Fruit fly (Drosophila melanogaster) whole organism, embryonic: Measurements from ENCODE around the gene Shawn.

Experiments used
- Bgb ChIP-seq: fragments of 200-800 bp; sonication (Bioruptor generic); IDR thresholded peaks from 2 replicates; pipeline ENCODE4 v1.3.6; 2022; ENCODE audit warnings: missing biosample characterization, missing genetic modification characterization; ENCODE audit not compliant: partially characterized antibody
- CG10321 ChIP-seq: fragments of 200-800 bp; sonication (Bioruptor generic); IDR thresholded peaks from 2 replicates; pipeline ENCODE4 v1.3.6; 2022; ENCODE audit warnings: missing biosample characterization, missing genetic modification characterization
- CG12769 ChIP-seq: fragments of 200-800 bp; sonication (Bioruptor generic); optimal IDR thresholded peaks from 2 replicates; lab custom pipeline; 2019; ENCODE audit warnings: missing biosample characterization, mild to moderate bottlenecking, missing genetic modification characterization, moderate library complexity
- CG14860 ChIP-seq: fragments of 200-800 bp; sonication (Bioruptor generic); IDR thresholded peaks from 3 replicates; pipeline ENCODE4 v1.3.6; 2022; ENCODE audit warnings: missing biosample characterization, missing genetic modification characterization; ENCODE audit not compliant: partially characterized antibody
- CG16813 ChIP-seq: fragments of 200-800 bp; sonication (Bioruptor generic); IDR thresholded peaks from 3 replicates; pipeline ENCODE4 v1.3.6; 2022; ENCODE audit warnings: missing biosample characterization, missing genetic modification characterization; ENCODE audit not compliant: partially characterized antibody
- CG17328 ChIP-seq: fragments of 200-800 bp; sonication (Bioruptor generic); IDR thresholded peaks from 2 replicates; pipeline ENCODE4 v1.3.6; 2022; ENCODE audit warnings: missing biosample characterization, missing genetic modification characterization
- CG31365 ChIP-seq: fragments of 200-800 bp; sonication (Bioruptor generic); optimal IDR thresholded peaks from 2 replicates; lab custom pipeline; 2018; ENCODE audit warnings: missing biosample characterization, mild to moderate bottlenecking, missing genetic modification characterization
- CG4282 ChIP-seq: fragments of 200-800 bp; sonication (Bioruptor generic); optimal IDR thresholded peaks from 2 replicates; lab custom pipeline; 2016; ENCODE audit warnings: missing biosample characterization, missing genetic modification characterization
- CG4360 ChIP-seq: fragments of 200-800 bp; sonication (Bioruptor generic); IDR thresholded peaks from 2 replicates; pipeline ENCODE4 v1.3.6; 2022; ENCODE audit warnings: missing biosample characterization, missing genetic modification characterization
- CG6791 ChIP-seq: fragments of 200-800 bp; sonication (Bioruptor generic); IDR thresholded peaks from 3 replicates; pipeline ENCODE4 v1.3.6; 2022; ENCODE audit warnings: missing biosample characterization, missing genetic modification characterization; ENCODE audit not compliant: partially characterized antibody
- CG9797 ChIP-seq: fragments of 200-800 bp; sonication (Bioruptor generic); optimal IDR thresholded peaks from 3 replicates; lab custom pipeline; 2018; ENCODE audit warnings: missing biosample characterization, mild to moderate bottlenecking, missing genetic modification characterization
- CkIIα-i1 ChIP-seq: fragments of 200-800 bp; sonication (Bioruptor generic); IDR thresholded peaks from 2 replicates; pipeline ENCODE4 v1.3.6; 2022; ENCODE audit warnings: missing biosample characterization, missing genetic modification characterization
- Doc3 ChIP-seq: fragments of 200-800 bp; sonication (Bioruptor generic); IDR thresholded peaks from 3 replicates; pipeline ENCODE4 v1.3.6; 2022; ENCODE audit warnings: missing biosample characterization, missing genetic modification characterization; ENCODE audit not compliant: partially characterized antibody
- Dref ChIP-seq: fragments of 200-800 bp; sonication (Bioruptor generic); IDR thresholded peaks from 2 replicates; pipeline ENCODE4 v1.3.6; 2022; ENCODE audit warnings: missing biosample characterization, missing genetic modification characterization
- Fer2 ChIP-seq: fragments of 200-800 bp; sonication (Bioruptor generic); optimal IDR thresholded peaks from 2 replicates; lab custom pipeline; 2018; ENCODE audit warnings: missing biosample characterization, mild to moderate bottlenecking, missing genetic modification characterization, moderate library complexity
- HLH4C ChIP-seq: fragments of 200-800 bp; sonication (Bioruptor generic); IDR thresholded peaks from 3 replicates; pipeline ENCODE4 v1.3.6; 2022; ENCODE audit warnings: missing biosample characterization, missing genetic modification characterization; ENCODE audit not compliant: partially characterized antibody
- Lhr ChIP-seq: fragments of 200-800 bp; sonication (Bioruptor generic); optimal IDR thresholded peaks from 3 replicates; lab custom pipeline; 2017; ENCODE audit warnings: mild to moderate bottlenecking, missing biosample characterization, missing genetic modification reagents, missing genetic modification characterization
- Ravus ChIP-seq: fragments of 200-800 bp; sonication (Bioruptor generic); IDR thresholded peaks from 2 replicates; pipeline ENCODE4 v1.3.6; 2022; ENCODE audit warnings: missing biosample characterization, missing genetic modification characterization
- Scr ChIP-seq: fragments of 200-800 bp; sonication (Bioruptor generic); IDR thresholded peaks from 2 replicates; pipeline ENCODE4 v1.3.6; 2022; ENCODE audit warnings: missing biosample characterization, missing genetic modification characterization; ENCODE audit not compliant: partially characterized antibody
- Tbp ChIP-seq: fragments of >200 bp; optimal IDR thresholded peaks from 2 replicates; lab custom pipeline; 2018; ENCODE audit warnings: missing biosample characterization, missing genetic modification characterization
- YL-1 ChIP-seq: fragments of 200-800 bp; sonication (Bioruptor generic); optimal IDR thresholded peaks from 3 replicates; lab custom pipeline; 2017; ENCODE audit warnings: missing biosample characterization, mild to moderate bottlenecking, missing genetic modification characterization
- abd-A ChIP-seq: fragments of 200-800 bp; sonication (Bioruptor generic); optimal IDR thresholded peaks from 3 replicates; lab custom pipeline; 2019; ENCODE audit warnings: missing biosample characterization, mild to moderate bottlenecking, missing genetic modification characterization, moderate library complexity
- aop ChIP-seq: fragments of 200-800 bp; sonication (Bioruptor generic); IDR thresholded peaks from 2 replicates; pipeline ENCODE4 v1.3.6; 2022; ENCODE audit warnings: missing biosample characterization, missing genetic modification characterization
- bowl ChIP-seq: fragments of 200-800 bp; sonication (Bioruptor generic); IDR thresholded peaks from 2 replicates; pipeline ENCODE4 v1.3.6; 2022; ENCODE audit warnings: missing biosample characterization, missing genetic modification characterization
- corto ChIP-seq: fragments of 200-800 bp; sonication (Bioruptor generic); optimal IDR thresholded peaks from 2 replicates; lab custom pipeline; 2016; ENCODE audit warnings: missing biosample characterization, mild to moderate bottlenecking, missing genetic modification characterization, moderate library complexity
- exex ChIP-seq: fragments of 200-800 bp; sonication (Bioruptor generic); optimal IDR thresholded peaks from 4 replicates; lab custom pipeline; 2018; ENCODE audit warnings: missing biosample characterization, mild to moderate bottlenecking, missing genetic modification characterization, moderate library complexity
- gt ChIP-seq: fragments of 200-800 bp; sonication (Bioruptor generic); IDR thresholded peaks from 2 replicates; pipeline ENCODE4 v1.3.6; 2022; ENCODE audit warnings: missing biosample characterization, missing genetic modification characterization
- h ChIP-seq: fragments of >200 bp; optimal IDR thresholded peaks from 2 replicates; lab custom pipeline; 2017
- hb ChIP-seq: fragments of 200-800 bp; sonication (Bioruptor generic); IDR thresholded peaks from 3 replicates; pipeline ENCODE4 v1.3.6; 2022; ENCODE audit warnings: missing biosample characterization, missing genetic modification characterization; ENCODE audit not compliant: partially characterized antibody
- ind ChIP-seq: fragments of 200-800 bp; sonication (Bioruptor generic); optimal IDR thresholded peaks from 3 replicates; lab custom pipeline; 2016; ENCODE audit warnings: missing biosample characterization, missing genetic modification characterization
- insv ChIP-seq, 2 experiments: fragments of 200-800 bp; sonication (Bioruptor generic); optimal IDR thresholded peaks; 3 replicates each; lab custom pipeline; 2016 to 2018; ENCODE audit warnings: missing biosample characterization in 2 of 2, missing genetic modification characterization in 2 of 2
- kay ChIP-seq: fragments of 200-800 bp; sonication (Bioruptor generic); optimal IDR thresholded peaks from 2 replicates; lab custom pipeline; 2016; ENCODE audit warnings: missing biosample characterization, missing genetic modification characterization
- knrl ChIP-seq: fragments of 200-800 bp; sonication (Bioruptor generic); IDR thresholded peaks from 3 replicates; pipeline ENCODE4 v1.3.6; 2022; ENCODE audit warnings: missing biosample characterization, missing genetic modification characterization; ENCODE audit not compliant: partially characterized antibody
- mld ChIP-seq: fragments of 200-800 bp; sonication (Bioruptor generic); IDR thresholded peaks from 3 replicates; pipeline ENCODE4 v1.3.6; 2022; ENCODE audit warnings: missing biosample characterization, missing genetic modification characterization; ENCODE audit not compliant: partially characterized antibody
- nerfin-2 ChIP-seq: fragments of 200-800 bp; sonication (Bioruptor generic); IDR thresholded peaks from 2 replicates; pipeline ENCODE4 v1.3.6; 2022; ENCODE audit warnings: missing biosample characterization, missing genetic modification characterization; ENCODE audit not compliant: partially characterized antibody
- org-1 ChIP-seq: fragments of 200-800 bp; sonication (Bioruptor generic); optimal IDR thresholded peaks from 2 replicates; lab custom pipeline; 2017; ENCODE audit warnings: missing biosample characterization, missing genetic modification characterization
- phol ChIP-seq: fragments of 200-800 bp; sonication (Bioruptor generic); optimal IDR thresholded peaks from 3 replicates; lab custom pipeline; 2018; ENCODE audit warnings: missing biosample characterization, mild to moderate bottlenecking, missing genetic modification characterization, moderate library complexity
- pum ChIP-seq: fragments of 200-800 bp; sonication (Bioruptor generic); optimal IDR thresholded peaks from 2 replicates; lab custom pipeline; 2016; ENCODE audit warnings: missing biosample characterization, missing genetic modification characterization
- row ChIP-seq: fragments of 200-800 bp; sonication (Bioruptor generic); IDR thresholded peaks from 3 replicates; pipeline ENCODE4 v1.3.6; 2022; ENCODE audit warnings: missing biosample characterization, missing genetic modification characterization
- sens ChIP-seq: fragments of 200-800 bp; sonication (Bioruptor generic); peaks from one replicate; lab custom pipeline; 2016; ENCODE audit warnings: missing biosample characterization, missing genetic modification characterization
- sna ChIP-seq: fragments of 200-800 bp; sonication (Bioruptor generic); IDR thresholded peaks from 2 replicates; pipeline ENCODE4 v1.3.6; 2022; ENCODE audit warnings: missing biosample characterization, missing genetic modification characterization; ENCODE audit not compliant: partially characterized antibody
- sob ChIP-seq: fragments of 200-800 bp; sonication (Bioruptor generic); IDR thresholded peaks from 2 replicates; pipeline ENCODE4 v1.3.6; 2022; ENCODE audit warnings: missing biosample characterization, missing genetic modification characterization
- stc ChIP-seq: fragments of 200-800 bp; sonication (Bioruptor generic); IDR thresholded peaks from 2 replicates; pipeline ENCODE4 v1.3.6; 2022; ENCODE audit warnings: missing biosample characterization, missing genetic modification characterization
- tll ChIP-seq, 2 experiments: fragments of 200-800 bp in 1 of 2; fragments of >200 bp in 1 of 2; sonication (Bioruptor generic) in 1 of 2; optimal IDR thresholded peaks; 2 replicates each; lab custom pipeline; 2017 to 2019; ENCODE audit warnings: missing biosample characterization in 2 of 2, missing genetic modification characterization in 2 of 2, mild to moderate bottlenecking in 1 of 2, moderate library complexity in 1 of 2
- unc-4 ChIP-seq: fragments of 200-800 bp; sonication (Bioruptor generic); IDR thresholded peaks from 2 replicates; pipeline ENCODE4 v1.3.6; 2022; ENCODE audit warnings: missing biosample characterization, missing genetic modification characterization; ENCODE audit not compliant: partially characterized antibody
- vnd ChIP-seq: fragments of 200-800 bp; sonication (Bioruptor generic); IDR thresholded peaks from 3 replicates; pipeline ENCODE4 v1.3.6; 2022; ENCODE audit warnings: missing biosample characterization, missing genetic modification characterization; ENCODE audit not compliant: partially characterized antibody

The Shawn gene

dm6 chrX:19579648-19580301, 31.6 kb upstream of the Shawn start, which contains the start of gene Tao (continued):
- TF ChIP-seq Doc3 (GFP tag; lab: Robert Waterston, UW) (peak; percentile 76), CG17328 (GFP tag; lab: Robert Waterston, UW) (no peak), Dref (peak; percentile 55), aop (no peak), corto (no peak), kay (GFP tag; lab: Kevin White, UChicago) (no peak), Tbp (GFP tag; lab: Kevin White, UChicago) (no peak)

- TF ChIP-seq sens (GFP tag; lab: Kevin White, UChicago) (peak; percentile 35), Ravus (GFP tag; lab: Robert Waterston, UW) (no peak), CkIIα-i1 (GFP tag; lab: Robert Waterston, UW) (no peak), exex (tag; lab: Kevin White, UChicago) (peak; percentile 30), pum (GFP tag; lab: Kevin White, UChicago) (no peak), knrl (GFP tag; lab: Robert Waterston, UW) (no peak), tll (GFP tag; optimal IDR thresholded peaks at IDR 0.05; lab: Kevin White, UChicago) (no peak), hb (no peak), CG9797 (GFP tag; lab: Kevin White, UChicago) (no peak), sob (GFP tag; lab: Robert Waterston, UW) (no peak), CG31365 (no peak), bowl (no peak)
- TF ChIP-seq, all 482 proteins: peak for 2
These were observed 29.4 kb upstream of the Shawn start, which contains the start of gene CG14218 for dm6 chrX:19581881-19582280. Gene CG14218 (minus strand): TSS chrX:19581981.

dm6 chrX:19582732-19583131, 28.6 kb upstream of the Shawn start:
- TF ChIP-seq CG14860 (GFP tag; lab: Robert Waterston, UW), result peak; percentile 49; the same call in 1 of the 3 replicates
- TF ChIP-seq h (lab: Kevin White, UChicago), result no peak
- peak; percentile 65 for TF ChIP-seq HLH4C
- TF ChIP-seq CG6791 (GFP tag; lab: Robert Waterston, UW), result 0 out of 3 replicates have a peak, but pooled peaks have one; percentile 35
- TF ChIP-seq Scr, result peak; percentile 35; the same call in 1 of the 2 replicates
- no peak for TF ChIP-seq phol (tag; lab: Kevin White, UChicago)
- TF ChIP-seq sens (GFP tag; lab: Kevin White, UChicago), result no peak
- peak; percentile 53; the same call in 1 of the 3 replicates for TF ChIP-seq CG16813
- 0 out of 3 replicates have a peak, but pooled peaks have one; percentile 24 for TF ChIP-seq mld (GFP tag; lab: Robert Waterston, UW)
- TF ChIP-seq vnd, result peak; percentile 51; the same call in 2 of the 3 replicates
- TF ChIP-seq abd-A (tag; lab: Kevin White, UChicago), result no peak
- peak; percentile 47; the same call in 1 of the 2 replicates for TF ChIP-seq sna
- TF ChIP-seq Bgb, result peak; percentile 33; the same call in 1 of the 2 replicates
- TF ChIP-seq nerfin-2 (GFP tag; lab: Robert Waterston, UW), result peak; percentile 52

DNA sequence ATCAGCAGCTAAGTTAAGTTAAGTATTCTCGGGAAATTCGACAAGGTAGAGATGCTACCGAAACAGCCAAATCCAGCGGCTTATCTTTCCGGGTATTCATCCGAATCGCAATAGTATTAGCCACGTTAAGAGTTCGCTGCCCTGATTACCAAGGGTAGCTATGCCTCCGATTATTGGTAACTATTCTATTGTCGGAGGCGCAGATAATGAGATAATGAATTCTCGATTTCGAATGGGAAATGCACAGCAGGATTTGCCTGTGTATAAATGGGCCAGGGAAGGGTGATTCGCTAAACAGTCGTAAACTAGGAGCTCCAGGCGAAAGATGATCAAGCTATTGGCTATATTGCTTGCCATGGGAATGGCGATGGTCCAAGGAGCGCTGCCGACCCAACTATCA, 28.0 kb upstream of the Shawn start, which contains the start of gene CG14204:
CG14204 (plus strand) TSS at position 301 of the 400 bp plus-strand sequence.
- TF ChIP-seq CG4282 (GFP tag; lab: Kevin White, UChicago), result no peak
- no peak for TF ChIP-seq Lhr (GFP tag; lab: Kevin White, UChicago)
- no peak for TF ChIP-seq ind (GFP tag; lab: Kevin White, UChicago)
- no peak for TF ChIP-seq CG12769 (tag; lab: Kevin White, UChicago)
- no peak for TF ChIP-seq gt (GFP tag; lab: Robert Waterston, UW)
- no peak for TF ChIP-seq stc (GFP tag; lab: Robert Waterston, UW)
- no peak for TF ChIP-seq Doc3 (GFP tag; lab: Robert Waterston, UW)
- TF ChIP-seq Fer2 (tag; lab: Kevin White, UChicago), result no peak
- TF ChIP-seq org-1 (GFP tag; lab: Kevin White, UChicago), result no peak
- TF ChIP-seq unc-4 (GFP tag; lab: Robert Waterston, UW), result no peak
- no peak for TF ChIP-seq CG4360 (GFP tag; lab: Robert Waterston, UW)
- no peak for TF ChIP-seq Ravus (GFP tag; lab: Robert Waterston, UW)
- TF ChIP-seq YL-1 (GFP tag; lab: Kevin White, UChicago), result no peak
- no peak for TF ChIP-seq CG10321 (GFP tag; lab: Robert Waterston, UW)
- no peak for TF ChIP-seq insv (GFP tag; optimal IDR thresholded peaks at IDR 0.05; lab: Kevin White, UChicago)
- no peak for TF ChIP-seq row (GFP tag; lab: Robert Waterston, UW)
